Worm (Caenorhabditis elegans) whole organism, L1 larva: ENCODE measurements around the gene sdhd-1.
A peak's percentile ranks its signal among the peaks of the same experiment; 100 is the strongest.

Experiments
- C34B4.2 ChIP-seq: sonication (generic microtip); optimal IDR thresholded peaks from 2 replicates; lab custom pipeline; 2017; ENCODE audit warnings: mild to moderate bottlenecking, missing genetic modification characterization, missing compliant biosample characterization
- aha-1 ChIP-seq: fragments of 150-350 bp; optimal IDR thresholded peaks from 2 replicates; lab custom pipeline; 2014; ENCODE audit warnings: missing biosample characterization, missing genetic modification characterization
- ama-1 ChIP-seq: fragments of 150-350 bp; optimal IDR thresholded peaks from 2 replicates; lab custom pipeline; 2014
- ces-1 ChIP-seq: fragments of 150-350 bp; optimal IDR thresholded peaks from 2 replicates; lab custom pipeline; 2014; ENCODE audit warnings: missing biosample characterization, missing genetic modification reagents, missing genetic modification characterization
- dpl-1 ChIP-seq, 3 experiments: fragments of 150-350 bp in 2 of 3; sonication (generic microtip) in 1 of 3; optimal IDR thresholded peaks; 2 replicates each; lab custom pipeline; 2014 to 2017; ENCODE audit warnings: missing biosample characterization in 3 of 3, missing genetic modification characterization in 3 of 3, missing genetic modification reagents in 3 of 3
- efl-1 ChIP-seq, 4 experiments: fragments of 150-350 bp; optimal IDR thresholded peaks in 3 of 4; peaks in 1 of 4; 1 replicate in 1 of 4; 2 replicates in 3 of 4; lab custom pipeline; 2014; ENCODE audit warnings: missing biosample characterization in 2 of 4, missing genetic modification characterization in 2 of 4, missing genetic modification reagents in 2 of 4
- elt-2 ChIP-seq: sonication (generic microtip); optimal IDR thresholded peaks from 2 replicates; lab custom pipeline; 2016; ENCODE audit warnings: missing genetic modification characterization, mild to moderate bottlenecking, inconsistent platforms, missing compliant biosample characterization, missing genetic modification reagents
- elt-3 ChIP-seq, 6 experiments: fragments of 150-350 bp in 1 of 6; sonication (generic microtip); optimal IDR thresholded peaks; 2 replicates each; lab custom pipeline; 2017 to 2018; ENCODE audit warnings: missing biosample characterization in 6 of 6, missing genetic modification characterization in 6 of 6, inconsistent platforms in 1 of 6
- fkh-10 ChIP-seq: sonication (generic microtip); optimal IDR thresholded peaks from 2 replicates; lab custom pipeline; 2017; ENCODE audit warnings: missing biosample characterization, missing genetic modification reagents, missing genetic modification characterization
- mef-2 ChIP-seq: fragments of 150-350 bp; optimal IDR thresholded peaks from 2 replicates; lab custom pipeline; 2014; ENCODE audit warnings: missing biosample characterization, missing genetic modification characterization
- skn-1 ChIP-seq: fragments of 150-350 bp; optimal IDR thresholded peaks from 2 replicates; lab custom pipeline; 2014; ENCODE audit warnings: missing biosample characterization, missing genetic modification characterization
- unc-62 ChIP-seq: fragments of 150-350 bp; optimal IDR thresholded peaks from 2 replicates; lab custom pipeline; 2014; ENCODE audit warnings: missing biosample characterization, missing genetic modification reagents, missing genetic modification characterization
- ztf-11 ChIP-seq, 2 experiments: sonication (generic microtip); optimal IDR thresholded peaks; 2 replicates each; lab custom pipeline; 2016 to 2017; ENCODE audit warnings: missing genetic modification characterization in 2 of 2, missing biosample characterization in 1 of 2, missing compliant biosample characterization in 1 of 2
- ztf-4 ChIP-seq: fragments of 150-350 bp; optimal IDR thresholded peaks from 2 replicates; lab custom pipeline; 2014; ENCODE audit warnings: missing biosample characterization, missing genetic modification characterization

DNA sequence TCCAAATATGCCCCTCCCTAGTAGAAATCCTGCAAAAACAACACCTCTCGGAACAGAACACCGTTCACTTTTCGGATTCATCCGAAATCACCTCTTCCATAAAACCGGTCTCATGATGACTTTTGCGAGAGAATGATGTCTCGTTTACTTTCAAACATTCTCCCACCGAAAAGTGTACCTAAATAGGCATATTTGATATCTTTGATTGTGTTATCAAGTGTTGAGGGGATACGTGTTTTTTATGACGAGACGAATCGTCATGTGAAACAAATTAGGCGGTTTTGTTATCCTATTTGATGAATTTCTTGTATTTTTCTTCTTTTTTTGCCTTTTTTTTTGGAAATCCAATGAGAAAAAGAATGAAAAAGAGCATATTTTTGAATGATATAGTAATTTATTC is 34.5 kb downstream of the sdhd-1 start:
- TF ChIP-seq efl-1 (optimal IDR thresholded peaks at IDR 0.05; lab: Kevin White, UChicago) (peak in 1 of 2 experiments; percentile 13), efl-1 (GFP tag; optimal IDR thresholded peaks at IDR 0.05 in 1 of 2; lab: Kevin White, UChicago) (peak in 1 of 2 experiments; percentile 17), dpl-1 (GFP tag; optimal IDR thresholded peaks at IDR 0.05; lab: Kevin White, UChicago) (no peak), C34B4.2 (tag; lab: Kevin White, UChicago) (no peak), elt-3 (tag; optimal IDR thresholded peaks at IDR 0.05; lab: Kevin White, UChicago) (peak in 1 of 6 experiments; percentile 77), ama-1 (lab: Kevin White, UChicago) (peak; percentile 32), aha-1 (no peak), unc-62 (GFP tag; lab: Kevin White, UChicago) (no peak), elt-2 (tag; lab: Kevin White, UChicago) (no peak), skn-1 (no peak), ztf-11 (tag; optimal IDR thresholded peaks at IDR 0.05; lab: Kevin White, UChicago) (no peak), mef-2 (no peak), fkh-10 (no peak), ces-1 (GFP tag; lab: Kevin White, UChicago) (no peak), ztf-4 (tag; lab: Kevin White, UChicago) (no peak)
